Fruit fly (Drosophila melanogaster) S2 (cell line): ENCODE measurements around the gene CG5645.

ENCODE experiments used
- CG8478 ChIP-seq: fragments of >200 bp; optimal IDR thresholded peaks from 2 replicates; lab custom pipeline; 2018
- CTCF ChIP-seq, 2 experiments: fragments of >200 bp; optimal IDR thresholded peaks; 2 replicates each; lab custom pipeline; 2018

Gene CG5645

DNA sequence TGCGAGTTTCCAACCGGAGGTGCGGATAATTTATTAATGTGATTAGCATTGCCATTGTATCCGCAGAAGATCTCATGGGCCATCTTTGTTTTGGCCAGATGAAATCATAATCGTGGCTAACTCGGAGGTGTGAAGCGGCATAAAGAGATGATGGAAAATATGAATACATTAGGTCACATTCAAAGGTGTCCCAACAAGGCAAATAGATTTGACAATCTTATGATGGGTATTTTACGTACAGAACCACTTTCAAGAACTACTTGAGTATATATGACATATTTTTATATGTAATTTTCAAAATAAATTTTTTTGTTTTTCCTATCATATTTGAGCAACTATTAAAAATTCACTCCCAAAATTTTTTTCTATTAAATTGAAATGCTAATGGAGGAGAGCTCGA lies 48.2 kb downstream of the CG5645 start, which contains the start of gene CG17154:
Gene CG17154 (plus strand): TSS at position 301 of the 400 bp plus-strand sequence.
- no peak for TF ChIP-seq CTCF (optimal IDR thresholded peaks at IDR 0.05; lab: Kevin White, UChicago)
- no peak for TF ChIP-seq CG8478

DNA sequence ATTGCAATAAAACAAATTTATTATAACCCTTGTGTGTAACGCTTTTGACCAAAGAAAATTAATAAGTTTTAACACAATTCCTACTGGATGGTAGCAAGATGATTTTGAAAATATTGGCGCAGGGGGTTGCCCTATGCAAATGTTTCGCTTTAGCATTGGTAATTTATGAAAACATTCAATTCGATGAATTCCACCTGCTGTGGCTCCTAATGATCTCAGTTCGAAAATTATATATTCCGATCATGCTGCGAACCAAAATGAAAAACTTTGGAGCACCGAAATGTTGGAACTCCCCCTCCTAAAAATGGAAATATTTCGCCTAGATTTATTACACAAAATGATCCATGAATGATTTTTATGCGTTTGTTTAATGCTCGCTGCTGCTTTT lies 50.8 kb downstream of the CG5645 start:
- TF ChIP-seq CTCF (optimal IDR thresholded peaks at IDR 0.05; lab: Kevin White, UChicago), result no peak
- no peak for TF ChIP-seq CG8478

DNA sequence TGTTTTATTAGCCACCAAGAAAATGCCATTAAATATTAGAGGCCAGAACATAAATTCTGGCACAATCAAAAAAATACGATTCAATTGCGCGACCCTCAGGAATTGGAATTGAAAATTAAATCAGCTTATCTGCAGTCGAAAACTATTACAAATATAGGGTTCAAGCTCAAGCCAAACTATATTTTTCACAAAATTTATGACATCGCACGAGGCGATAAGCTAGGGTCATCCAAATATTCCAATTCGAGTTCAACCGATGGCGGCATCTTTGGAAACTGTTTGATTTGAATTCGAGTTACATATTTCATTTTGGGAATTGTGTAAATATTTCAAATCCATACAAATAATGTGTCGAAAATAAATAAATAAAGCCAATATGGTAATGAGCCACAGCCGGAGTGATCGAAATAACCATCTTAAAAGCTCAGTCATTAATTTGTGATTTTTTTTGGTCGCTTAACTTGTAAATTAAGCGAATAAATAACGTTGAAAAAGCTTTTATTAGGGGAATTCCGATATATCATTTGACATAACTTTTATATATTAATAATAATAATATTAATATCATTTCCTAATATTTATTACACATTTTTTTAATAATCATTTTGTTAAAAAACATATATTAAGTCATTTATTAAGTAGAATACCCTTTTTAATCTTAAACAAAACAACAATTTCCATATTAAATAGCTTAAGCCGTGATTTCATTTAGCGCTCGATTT lies 51.4 kb downstream of the CG5645 start:
- TF ChIP-seq CG8478 (no peak), CTCF (optimal IDR thresholded peaks at IDR 0.05; lab: Kevin White, UChicago) (no peak)

DNA sequence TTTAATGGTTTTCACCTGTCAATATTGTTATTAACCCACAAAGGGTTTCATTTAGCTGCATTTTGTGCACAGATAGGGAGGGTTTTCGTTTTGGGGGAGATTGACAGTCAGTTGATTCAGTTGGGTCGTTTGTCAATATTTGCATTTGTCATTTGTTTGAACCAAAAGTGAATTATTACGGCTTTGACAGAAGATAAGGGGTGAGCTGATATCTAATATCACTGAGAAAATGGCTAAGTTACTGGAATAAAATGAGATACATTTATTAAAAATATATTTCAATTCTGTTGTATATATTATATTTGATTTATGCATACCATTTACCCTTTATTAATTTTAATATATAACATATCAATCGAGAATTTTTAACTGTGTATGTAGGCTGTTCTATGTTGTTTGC lies 52.6 kb downstream of the CG5645 start:
- TF ChIP-seq CTCF (optimal IDR thresholded peaks at IDR 0.05; lab: Kevin White, UChicago) (no peak), CG8478 (no peak)
